Fruit fly (Drosophila melanogaster) S2 (cell line): ENCODE results near the gene CG13008.

Experiments used
- CG8478 ChIP-seq: fragments of >200 bp; optimal IDR thresholded peaks from 2 replicates; lab custom pipeline; 2018
- CTCF ChIP-seq, 2 experiments: fragments of >200 bp; optimal IDR thresholded peaks; 2 replicates each; lab custom pipeline; 2018

DNA sequence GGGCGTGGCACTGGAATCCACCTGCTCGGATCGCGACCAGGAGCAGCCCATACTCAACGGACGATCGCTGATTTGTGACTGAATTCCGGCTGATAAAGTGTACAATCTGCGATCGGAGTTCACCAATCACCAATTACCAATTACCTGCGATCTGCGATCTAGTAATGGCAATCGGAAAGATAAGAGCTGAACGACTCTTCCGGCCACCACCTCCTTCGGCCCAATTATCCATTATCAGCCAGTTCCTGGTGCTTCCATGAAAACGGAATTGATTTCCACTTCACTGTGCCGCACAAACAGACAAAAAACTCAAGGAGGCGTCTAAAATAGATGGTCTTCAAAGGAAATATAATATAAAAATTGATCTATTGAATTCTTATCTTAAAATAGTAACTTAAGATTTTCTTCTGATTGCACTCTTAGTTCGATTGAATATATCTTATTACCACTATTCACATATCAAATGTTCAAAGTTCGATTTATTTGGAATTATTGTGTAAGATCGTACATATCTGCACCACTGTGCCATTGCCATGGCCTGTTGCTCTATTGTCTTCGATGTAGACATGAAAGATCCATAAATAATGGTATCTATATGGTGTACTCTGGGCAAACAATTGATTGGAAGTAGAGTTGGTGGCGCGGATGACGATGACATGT lies 46.6 kb upstream of the CG13008 start, which contains the start of gene CG15865:
- TF ChIP-seq CG8478 (lab: Kevin White, UChicago) (no peak), CTCF (optimal IDR thresholded peaks at IDR 0.05; lab: Kevin White, UChicago) (no peak)
